Worm (Caenorhabditis elegans) whole organism, young adult: ENCODE results near the gene F44D12.19.

Experiments
- aptf-3 ChIP-seq: fragments of 200-800 bp; sonication (Bioruptor generic); IDR thresholded peaks from 2 replicates; pipeline ENCODE4 v1.3.6; 2022; ENCODE audit warnings: missing genetic modification characterization, missing compliant biosample characterization
- pha-4 ChIP-seq: fragments of 150-350 bp; sonication (generic microtip); optimal IDR thresholded peaks from 2 replicates; lab custom pipeline; 2014; ENCODE audit warnings: missing biosample characterization, missing genetic modification reagents, missing genetic modification characterization

ce11 chrIV:10027566-10027965 is 6.2 kb downstream of the F44D12.19 start, which contains the start of gene gipc-2:
- no peak for TF ChIP-seq pha-4
- no peak for TF ChIP-seq aptf-3
